Worm (Caenorhabditis elegans) whole organism, mixed stage, embryonic: ENCODE results near the gene F36H5.9.

Experiments
- flh-1 ChIP-seq: fragments of 200-800 bp; sonication (Bioruptor generic); optimal IDR thresholded peaks from 2 replicates; lab custom pipeline; 2018; ENCODE audit warnings: mild to moderate bottlenecking, missing genetic modification characterization, moderate library complexity, missing compliant biosample characterization
- nhr-76 ChIP-seq: sonication (generic microtip); optimal IDR thresholded peaks from 2 replicates; lab custom pipeline; 2017; ENCODE audit warnings: missing biosample characterization, missing genetic modification characterization
- pha-4 ChIP-seq: fragments of 150-350 bp; optimal IDR thresholded peaks from 2 replicates; lab custom pipeline; 2018; ENCODE audit warnings: missing biosample characterization, missing genetic modification reagents, missing genetic modification characterization

- TF ChIP-seq pha-4 (tag; lab: Kevin White, UChicago) (no peak), nhr-76 (tag; lab: Kevin White, UChicago) (no peak), flh-1 (GFP tag; lab: Kevin White, UChicago) (no peak)
These were observed 49.5 kb downstream of the F36H5.9 start, which contains the start of gene fbxb-47 for ce11 chrII:1703363-1703762.
